Worm (Caenorhabditis elegans) whole organism, L1 larva: ENCODE data around the gene sri-74.
"Not testable (repeated sequence)": the region's sequence is repeated elsewhere in the genome, so short reads cannot be mapped to it uniquely, and the experiment has no call there.

Experiments
- C16A3.4 ChIP-seq: fragments of 150-350 bp; optimal IDR thresholded peaks from 2 replicates; lab custom pipeline; 2014; ENCODE audit warnings: missing biosample characterization, missing genetic modification characterization
- ama-1 ChIP-seq: fragments of 150-350 bp; optimal IDR thresholded peaks from 2 replicates; lab custom pipeline; 2014
- ceh-82 ChIP-seq, 3 experiments: fragments of 150-350 bp in 1 of 3; sonication (generic microtip) in 2 of 3; optimal IDR thresholded peaks; 2 replicates each; lab custom pipeline; 2014 to 2017; ENCODE audit warnings: missing biosample characterization in 3 of 3, missing genetic modification characterization in 3 of 3
- jun-1 ChIP-seq: fragments of 150-350 bp; optimal IDR thresholded peaks from 2 replicates; lab custom pipeline; 2014; ENCODE audit warnings: missing biosample characterization, missing genetic modification reagents, missing genetic modification characterization
- lin-14 ChIP-seq: fragments of 200-800 bp; sonication (Bioruptor generic); optimal IDR thresholded peaks from 2 replicates; lab custom pipeline; 2018; ENCODE audit warnings: mild to moderate bottlenecking, missing genetic modification characterization, moderate library complexity, missing compliant biosample characterization
- lsy-2 ChIP-seq, 2 experiments: fragments of 150-350 bp; optimal IDR thresholded peaks; 2 replicates each; lab custom pipeline; 2014; ENCODE audit warnings: missing biosample characterization in 2 of 2, missing genetic modification characterization in 2 of 2
- nhr-84 ChIP-seq: sonication (generic microtip); optimal IDR thresholded peaks from 2 replicates; lab custom pipeline; 2017; ENCODE audit warnings: missing biosample characterization, missing genetic modification characterization
- skn-1 ChIP-seq: fragments of 150-350 bp; optimal IDR thresholded peaks from 2 replicates; lab custom pipeline; 2014; ENCODE audit warnings: missing biosample characterization, missing genetic modification characterization
- ztf-11 ChIP-seq, 2 experiments: sonication (generic microtip); optimal IDR thresholded peaks; 2 replicates each; lab custom pipeline; 2016 to 2017; ENCODE audit warnings: missing genetic modification characterization in 2 of 2, missing biosample characterization in 1 of 2, missing compliant biosample characterization in 1 of 2

DNA sequence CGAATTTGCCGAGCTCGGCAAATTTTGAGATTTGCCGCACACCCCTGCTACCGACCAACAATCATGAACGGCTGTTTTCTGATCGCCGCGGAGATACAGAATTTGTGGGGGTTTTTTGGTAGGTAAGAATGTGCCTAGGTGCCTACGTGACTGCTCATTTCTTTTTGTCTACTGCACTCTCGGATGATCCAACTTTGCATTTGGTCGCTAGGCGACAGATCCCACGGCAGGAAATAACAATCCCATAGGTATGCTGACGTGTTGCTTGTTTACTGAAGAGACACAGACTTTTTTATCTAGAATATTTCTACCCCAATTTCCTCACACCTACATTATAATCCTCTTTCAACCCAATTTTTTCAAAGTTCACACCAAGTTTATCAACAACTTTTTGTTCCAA, 48.0 kb downstream of the sri-74 start, which contains the start of gene K02F6.8:
- not testable (repeated sequence) for TF ChIP-seq lsy-2 (tag; optimal IDR thresholded peaks at IDR 0.05; lab: Kevin White, UChicago); C16A3.4; lin-14; skn-1; jun-1; nhr-84; ztf-11 (tag; optimal IDR thresholded peaks at IDR 0.05; lab: Kevin White, UChicago); ceh-82 (tag; optimal IDR thresholded peaks at IDR 0.05; lab: Kevin White, UChicago); ama-1 (lab: Kevin White, UChicago)
